Worm (Caenorhabditis elegans) whole organism, dauer: Measurements from ENCODE around the gene xtr-2.
"Not testable (repeated sequence)": the region's sequence is repeated elsewhere in the genome, so short reads cannot be mapped to it uniquely, and the experiment has no call there.

Source experiments
- unc-62 ChIP-seq: sonication (generic microtip); optimal IDR thresholded peaks from 2 replicates; lab custom pipeline; 2017; ENCODE audit warnings: missing biosample characterization, missing genetic modification reagents, missing genetic modification characterization

The xtr-2 gene

ce11 chrX:12308045-12308499, 7.3 kb upstream of the xtr-2 start, which contains the start of gene F17A2.16:
Gene F17A2.16 (plus strand): TSS chrX:12308449.
- not testable (repeated sequence) for TF ChIP-seq unc-62

- no peak for TF ChIP-seq unc-62
These were observed 1.6 kb upstream of the xtr-2 start for ce11 chrX:12313779-12314178.

ce11 chrX:12314395-12314794, 973 bp upstream of the xtr-2 start:
- no peak for TF ChIP-seq unc-62

- TF ChIP-seq unc-62: no peak
These were observed 2.2 kb downstream of the xtr-2 start for ce11 chrX:12317560-12317959.

- TF ChIP-seq unc-62: no peak
These were observed 5.4 kb downstream of the xtr-2 start, which contains the start of gene ceh-40 for ce11 chrX:12320737-12321136. Gene ceh-40 (minus strand): TSS chrX:12320777.

ce11 chrX:12321357-12321756, 6.0 kb downstream of the xtr-2 start, which contains the start of gene F17A2.13:
Gene F17A2.13 (plus strand): TSS chrX:12321657.
- TF ChIP-seq unc-62: no peak

- TF ChIP-seq unc-62: no peak
These were observed 8.1 kb downstream of the xtr-2 start, which contains the start of gene srd-40 for ce11 chrX:12323439-12323838. Gene srd-40 (plus strand): TSS chrX:12323739.

- no peak for TF ChIP-seq unc-62
These were observed 11.1 kb downstream of the xtr-2 start, which contains the start of gene srd-41 for ce11 chrX:12326424-12326823. Gene srd-41 (plus strand): TSS chrX:12326724.

- no peak for TF ChIP-seq unc-62
These were observed 13.3 kb downstream of the xtr-2 start, which contains the start of gene srd-45 for ce11 chrX:12328676-12329075. Gene srd-45 (plus strand): TSS chrX:12328976.

- TF ChIP-seq unc-62: no peak
These were observed 16.4 kb downstream of the xtr-2 start, which contains the start of gene srd-46 for ce11 chrX:12331795-12332194. Gene srd-46 (plus strand): TSS chrX:12332095.

- TF ChIP-seq unc-62: no peak
These were observed 18.1 kb downstream of the xtr-2 start, which contains the start of gene srd-47 for ce11 chrX:12333479-12333878. Gene srd-47 (plus strand): TSS chrX:12333642.

ce11 chrX:12335808-12336207, 20.4 kb downstream of the xtr-2 start, which contains the start of gene srd-48:
Gene srd-48 (plus strand): TSS chrX:12336108.
- TF ChIP-seq unc-62: no peak

- TF ChIP-seq unc-62: no peak
These were observed 22.6 kb downstream of the xtr-2 start, which contains the start of gene srd-44 for ce11 chrX:12337846-12338490. Gene srd-44 (plus strand): TSS chrX:12338440.

- TF ChIP-seq unc-62: no peak
These were observed 26.0 kb downstream of the xtr-2 start, which contains the start of gene zig-2 for ce11 chrX:12341338-12341737. Gene zig-2 (minus strand): TSS chrX:12341438.

- TF ChIP-seq unc-62: no peak
These were observed 27.9 kb downstream of the xtr-2 start, which contains the start of the genes nspc-9 and nspc-10 for ce11 chrX:12343279-12343678. Gene nspc-9 (minus strand): TSS chrX:12343379. Gene nspc-10 (plus strand): TSS chrX:12343609.

ce11 chrX:12346729-12347128, 31.4 kb downstream of the xtr-2 start, which contains the start of gene F42F12.11:
Gene F42F12.11 (plus strand): TSS chrX:12347029.
- no peak for TF ChIP-seq unc-62

- TF ChIP-seq unc-62: no peak
These were observed 32.5 kb downstream of the xtr-2 start for ce11 chrX:12347822-12348221.

ce11 chrX:12348329-12348728, 33.0 kb downstream of the xtr-2 start, which contains the start of gene F42F12.14:
Gene F42F12.14 (plus strand): TSS chrX:12348629.
- no peak for TF ChIP-seq unc-62
